Worm (Caenorhabditis elegans) whole organism, L2 larva: ENCODE results near the gene cox-17.

ENCODE experiments used
- R02D3.7 ChIP-seq: fragments of 150-350 bp; optimal IDR thresholded peaks from 2 replicates; lab custom pipeline; 2014; ENCODE audit warnings: missing biosample characterization, missing genetic modification characterization
- alr-1 ChIP-seq: fragments of 150-350 bp; optimal IDR thresholded peaks from 2 replicates; lab custom pipeline; 2014; ENCODE audit warnings: missing biosample characterization, missing genetic modification characterization
- lin-13 ChIP-seq: fragments of 150-350 bp; optimal IDR thresholded peaks from 2 replicates; lab custom pipeline; 2014; ENCODE audit warnings: missing biosample characterization, missing genetic modification reagents, missing genetic modification characterization
- lin-39 ChIP-seq: fragments of 150-350 bp; optimal IDR thresholded peaks from 2 replicates; lab custom pipeline; 2014; ENCODE audit warnings: missing biosample characterization, missing genetic modification reagents, missing genetic modification characterization
- lsy-2 ChIP-seq, 2 experiments: fragments of 150-350 bp in 1 of 2; sonication (generic microtip) in 1 of 2; optimal IDR thresholded peaks; 2 replicates each; lab custom pipeline; 2014 to 2017; ENCODE audit warnings: missing biosample characterization in 2 of 2, missing genetic modification characterization in 2 of 2
- mdl-1 ChIP-seq, 2 experiments: fragments of 150-350 bp in 1 of 2; sonication (generic microtip) in 1 of 2; optimal IDR thresholded peaks; 2 replicates each; lab custom pipeline; 2017; ENCODE audit warnings: missing biosample characterization in 2 of 2, missing genetic modification characterization in 2 of 2
- nhr-23 ChIP-seq: fragments of 150-350 bp; optimal IDR thresholded peaks from 2 replicates; lab custom pipeline; 2014; ENCODE audit warnings: missing biosample characterization, missing genetic modification reagents, missing genetic modification characterization
- nhr-77 ChIP-seq: fragments of 150-350 bp; optimal IDR thresholded peaks from 2 replicates; lab custom pipeline; 2014; ENCODE audit warnings: missing biosample characterization, missing genetic modification characterization
- skn-1 ChIP-seq: sonication (generic microtip); optimal IDR thresholded peaks from 2 replicates; lab custom pipeline; 2017; ENCODE audit warnings: missing biosample characterization, missing genetic modification characterization
- ztf-11 ChIP-seq: sonication (generic microtip); optimal IDR thresholded peaks from 2 replicates; lab custom pipeline; 2017; ENCODE audit warnings: missing biosample characterization, missing genetic modification characterization

DNA sequence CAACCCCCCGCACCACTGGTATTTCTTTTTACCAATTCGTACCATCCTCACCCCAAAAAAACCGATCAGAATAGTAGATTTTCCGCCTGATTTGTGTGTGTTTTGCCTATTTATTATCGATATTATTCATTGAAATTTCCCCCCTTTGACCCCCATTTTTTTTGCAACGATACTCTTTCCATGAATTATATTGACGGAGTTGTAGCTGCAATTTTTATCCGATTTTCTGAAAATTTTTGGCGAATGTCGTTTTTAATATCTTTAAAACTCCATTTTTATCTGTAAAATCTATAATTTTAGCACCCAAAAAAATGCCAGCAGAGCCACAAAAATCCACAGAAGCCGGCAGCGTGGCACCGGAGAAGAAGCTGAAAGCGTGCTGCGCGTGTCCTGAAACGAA lies at the start of gene cox-17:
- no peak for TF ChIP-seq skn-1 (tag; lab: Kevin White, UChicago)
- no peak for TF ChIP-seq ztf-11 (tag; lab: Kevin White, UChicago)
- TF ChIP-seq nhr-77 (tag; lab: Kevin White, UChicago): no peak
- no peak for TF ChIP-seq alr-1
- TF ChIP-seq lin-13 (GFP tag; lab: Kevin White, UChicago): no peak
- TF ChIP-seq R02D3.7 (tag; lab: Kevin White, UChicago): no peak
- TF ChIP-seq lsy-2 (tag; optimal IDR thresholded peaks at IDR 0.05; lab: Kevin White, UChicago): no peak
- no peak for TF ChIP-seq mdl-1 (tag; optimal IDR thresholded peaks at IDR 0.05; lab: Kevin White, UChicago)
- TF ChIP-seq lin-39: no peak
- no peak for TF ChIP-seq nhr-23 (tag; lab: Kevin White, UChicago)
